Worm (Caenorhabditis elegans) whole organism, late embryonic: ENCODE results near the gene cyp-33C11.

Experiments
- C38D4.7 ChIP-seq: fragments of 200-800 bp; sonication (Bioruptor generic); optimal IDR thresholded peaks from 2 replicates; lab custom pipeline; 2018; ENCODE audit warnings: mild to moderate bottlenecking, missing genetic modification characterization, moderate library complexity, missing compliant biosample characterization
- F13H6.1 ChIP-seq: sonication (generic microtip); optimal IDR thresholded peaks from 2 replicates; lab custom pipeline; 2016; ENCODE audit warnings: missing genetic modification characterization, missing compliant biosample characterization
- ahr-1 ChIP-seq: sonication (generic microtip); optimal IDR thresholded peaks from 2 replicates; lab custom pipeline; 2016; ENCODE audit warnings: missing genetic modification characterization, missing compliant biosample characterization
- ceh-14 ChIP-seq: sonication (generic microtip); optimal IDR thresholded peaks from 2 replicates; lab custom pipeline; 2016; ENCODE audit warnings: missing genotype, missing genetic modification characterization, missing compliant biosample characterization
- ceh-18 ChIP-seq: sonication (generic microtip); optimal IDR thresholded peaks from 2 replicates; lab custom pipeline; 2016; ENCODE audit warnings: missing genetic modification characterization, missing compliant biosample characterization
- ceh-22 ChIP-seq: sonication (generic microtip); optimal IDR thresholded peaks from 2 replicates; lab custom pipeline; 2017; ENCODE audit warnings: missing biosample characterization, missing genetic modification characterization
- ceh-24 ChIP-seq: sonication (generic microtip); optimal IDR thresholded peaks from 2 replicates; lab custom pipeline; 2016; ENCODE audit warnings: mild to moderate bottlenecking, missing genetic modification characterization, missing compliant biosample characterization
- ceh-6 ChIP-seq: fragments of 200-800 bp; sonication (Bioruptor generic); optimal IDR thresholded peaks from 2 replicates; lab custom pipeline; 2018; ENCODE audit warnings: mild to moderate bottlenecking, missing genetic modification characterization, missing compliant biosample characterization
- ceh-9 ChIP-seq: sonication (generic microtip); optimal IDR thresholded peaks from 2 replicates; lab custom pipeline; 2016; ENCODE audit warnings: mild to moderate bottlenecking, missing genetic modification characterization, inconsistent platforms, missing compliant biosample characterization
- dmd-4 ChIP-seq: sonication (generic microtip); optimal IDR thresholded peaks from 2 replicates; lab custom pipeline; 2016; ENCODE audit warnings: borderline replicate concordance, missing genetic modification characterization, missing compliant biosample characterization
- elt-2 ChIP-seq: sonication (generic microtip); optimal IDR thresholded peaks from 2 replicates; lab custom pipeline; 2016; ENCODE audit warnings: missing genetic modification reagents, missing genetic modification characterization, missing compliant biosample characterization
- elt-4 ChIP-seq: sonication (generic microtip); optimal IDR thresholded peaks from 2 replicates; lab custom pipeline; 2016; ENCODE audit warnings: missing genetic modification characterization, missing compliant biosample characterization
- ets-4 ChIP-seq: sonication (generic microtip); optimal IDR thresholded peaks from 2 replicates; lab custom pipeline; 2016; ENCODE audit warnings: missing genetic modification characterization, missing compliant biosample characterization
- fax-1 ChIP-seq: sonication (generic microtip); optimal IDR thresholded peaks from 2 replicates; lab custom pipeline; 2016; ENCODE audit warnings: missing genotype, missing genetic modification characterization, missing compliant biosample characterization
- fkh-10 ChIP-seq: fragments of 150-350 bp; optimal IDR thresholded peaks from 2 replicates; lab custom pipeline; 2014; ENCODE audit warnings: missing biosample characterization, missing genetic modification reagents, missing genetic modification characterization
- hlh-13 ChIP-seq: fragments of 200-800 bp; sonication (Bioruptor generic); optimal IDR thresholded peaks from 2 replicates; lab custom pipeline; 2018; ENCODE audit warnings: mild to moderate bottlenecking, missing genetic modification characterization, missing compliant biosample characterization
- hlh-15 ChIP-seq: sonication (generic microtip); optimal IDR thresholded peaks from 2 replicates; lab custom pipeline; 2016; ENCODE audit warnings: missing genetic modification characterization, missing compliant biosample characterization
- hlh-30 ChIP-seq: sonication (generic microtip); optimal IDR thresholded peaks from 2 replicates; lab custom pipeline; 2017; ENCODE audit warnings: antibody characterized with exemption, missing genetic modification characterization, missing compliant biosample characterization; ENCODE audit not compliant: insufficient read depth
- hlh-6 ChIP-seq: sonication (generic microtip); optimal IDR thresholded peaks from 2 replicates; lab custom pipeline; 2016; ENCODE audit warnings: missing genotype, missing genetic modification characterization, missing compliant biosample characterization
- hlh-8 ChIP-seq: sonication (generic microtip); optimal IDR thresholded peaks from 2 replicates; lab custom pipeline; 2016; ENCODE audit warnings: missing genotype, missing genetic modification characterization, missing compliant biosample characterization
- lim-6 ChIP-seq: sonication (generic microtip); optimal IDR thresholded peaks from 2 replicates; lab custom pipeline; 2016; ENCODE audit warnings: missing genetic modification characterization, missing compliant biosample characterization
- lin-11 ChIP-seq: fragments of 200-800 bp; sonication (Bioruptor generic); optimal IDR thresholded peaks from 2 replicates; lab custom pipeline; 2018; ENCODE audit warnings: mild to moderate bottlenecking, missing genetic modification characterization, missing compliant biosample characterization
- madf-2 ChIP-seq: sonication (generic microtip); optimal IDR thresholded peaks from 2 replicates; lab custom pipeline; 2017; ENCODE audit warnings: missing genetic modification characterization, missing compliant biosample characterization
- mec-3 ChIP-seq: sonication (generic microtip); optimal IDR thresholded peaks from 2 replicates; lab custom pipeline; 2016; ENCODE audit warnings: borderline replicate concordance, missing genetic modification characterization, missing compliant biosample characterization
- nfya-1 ChIP-seq: sonication (generic microtip); optimal IDR thresholded peaks from 2 replicates; lab custom pipeline; 2017; ENCODE audit warnings: missing genetic modification characterization, mild to moderate bottlenecking, missing compliant biosample characterization, antibody characterized with exemption, moderate library complexity
- npax-4 ChIP-seq: sonication (generic microtip); optimal IDR thresholded peaks from 2 replicates; lab custom pipeline; 2016; ENCODE audit warnings: missing genetic modification characterization, missing compliant biosample characterization
- odd-2 ChIP-seq: sonication (generic microtip); optimal IDR thresholded peaks from 2 replicates; lab custom pipeline; 2017; ENCODE audit warnings: antibody characterized with exemption, mild to moderate bottlenecking, missing genetic modification characterization, missing compliant biosample characterization
- pat-9 ChIP-seq: fragments of 200-800 bp; sonication (Bioruptor generic); optimal IDR thresholded peaks from 2 replicates; lab custom pipeline; 2018; ENCODE audit warnings: mild to moderate bottlenecking, missing genetic modification characterization, moderate library complexity, missing compliant biosample characterization
- pha-2 ChIP-seq: sonication (generic microtip); optimal IDR thresholded peaks from 2 replicates; lab custom pipeline; 2017; ENCODE audit warnings: mild to moderate bottlenecking, missing genetic modification characterization, missing compliant biosample characterization
- pqm-1 ChIP-seq: sonication (generic microtip); optimal IDR thresholded peaks from 2 replicates; lab custom pipeline; 2016; ENCODE audit warnings: missing genetic modification characterization, missing compliant biosample characterization
- pros-1 ChIP-seq: fragments of 150-350 bp; optimal IDR thresholded peaks from 2 replicates; lab custom pipeline; 2014; ENCODE audit warnings: missing biosample characterization, missing genetic modification reagents, missing genetic modification characterization
- ref-2 ChIP-seq: sonication (generic microtip); optimal IDR thresholded peaks from 2 replicates; lab custom pipeline; 2016; ENCODE audit warnings: missing genetic modification characterization, missing compliant biosample characterization
- rnt-1 ChIP-seq: sonication (generic microtip); optimal IDR thresholded peaks from 2 replicates; lab custom pipeline; 2016; ENCODE audit warnings: missing genetic modification characterization, missing compliant biosample characterization
- sdc-2 ChIP-seq: sonication (generic microtip); optimal IDR thresholded peaks from 2 replicates; lab custom pipeline; 2016; ENCODE audit warnings: missing genotype, missing genetic modification characterization, missing compliant biosample characterization
- sox-2 ChIP-seq: fragments of 200-800 bp; sonication (Bioruptor generic); IDR thresholded peaks from 2 replicates; pipeline ENCODE4 v1.3.6; 2022; ENCODE audit warnings: missing genetic modification reagents, missing genetic modification characterization, missing compliant biosample characterization
- tbx-2 ChIP-seq: sonication (generic microtip); optimal IDR thresholded peaks from 2 replicates; lab custom pipeline; 2016; ENCODE audit warnings: missing genetic modification characterization, missing compliant biosample characterization
- tbx-7 ChIP-seq: sonication (generic microtip); optimal IDR thresholded peaks from 2 replicates; lab custom pipeline; 2016; ENCODE audit warnings: missing genotype, missing genetic modification characterization, missing compliant biosample characterization
- unc-3 ChIP-seq, 2 experiments: fragments of 200-800 bp in 1 of 2; sonication (Bioruptor generic) in 1 of 2; sonication (generic microtip) in 1 of 2; conservative IDR thresholded peaks in 1 of 2; optimal IDR thresholded peaks in 1 of 2; 2 replicates each; pipeline versions ENCODE4 v1.3.6 to Lab custom; 2016 to 2022; ENCODE audit warnings: missing compliant biosample characterization in 2 of 2, missing genetic modification characterization in 2 of 2, missing genetic modification reagents in 1 of 2
- unc-55 ChIP-seq: sonication (generic microtip); optimal IDR thresholded peaks from 2 replicates; lab custom pipeline; 2017; ENCODE audit warnings: missing biosample characterization, missing genetic modification reagents, missing genetic modification characterization
- unc-86 ChIP-seq: sonication (generic microtip); optimal IDR thresholded peaks from 2 replicates; lab custom pipeline; 2016; ENCODE audit warnings: missing genetic modification characterization, missing compliant biosample characterization
- zip-5 ChIP-seq: sonication (generic microtip); optimal IDR thresholded peaks from 2 replicates; lab custom pipeline; 2016; ENCODE audit warnings: missing genetic modification characterization, missing compliant biosample characterization

Gene cyp-33C11

DNA sequence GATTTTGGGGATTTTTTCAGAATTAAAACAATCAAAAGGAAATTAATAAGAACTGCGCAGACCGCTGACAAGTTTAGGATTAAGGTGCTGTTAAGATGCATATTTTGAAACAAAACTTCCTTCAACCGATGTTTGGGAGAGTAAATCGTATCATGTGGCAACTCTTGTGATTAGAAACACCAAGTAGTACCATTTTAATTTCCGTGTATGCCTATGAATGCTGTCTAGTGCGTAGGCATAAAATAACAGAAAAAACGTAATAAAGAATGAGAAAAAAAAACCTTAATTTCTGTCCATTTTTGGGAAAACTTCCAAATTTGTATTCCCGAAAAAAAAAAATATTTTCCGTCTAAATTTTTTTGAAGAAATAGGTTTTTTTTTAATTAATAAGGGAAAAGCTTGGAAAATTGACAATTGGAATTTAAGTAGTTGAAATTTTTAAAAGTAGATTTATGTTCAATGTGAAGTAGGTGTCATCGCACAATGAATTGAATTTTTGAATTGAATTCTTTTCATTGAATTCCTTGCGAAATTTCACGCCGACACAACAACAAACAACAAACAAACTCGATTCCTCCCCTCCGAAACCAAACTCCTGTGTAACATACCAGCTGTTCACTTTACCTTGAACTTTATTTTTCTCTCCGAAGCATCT is 40.0 kb upstream of the cyp-33C11 start, which contains the start of the genes str-262 and srp-1:
Gene str-262 (minus strand): TSS at position 101 of the 655 bp plus-strand sequence.
Gene srp-1 (plus strand): TSS at position 605 of the 655 bp plus-strand sequence.
- no peak for TF ChIP-seq ceh-6 (GFP tag; lab: Kevin White, UChicago)
- TF ChIP-seq tbx-2 (tag; lab: Kevin White, UChicago): no peak
- TF ChIP-seq pqm-1 (tag; lab: Kevin White, UChicago): no peak
- TF ChIP-seq unc-55 (GFP tag; lab: Kevin White, UChicago): no peak
- TF ChIP-seq lin-11 (tag; lab: Kevin White, UChicago): no peak
- TF ChIP-seq unc-3 (GFP tag; conservative IDR thresholded peaks at IDR 0.05; lab: Robert Waterston, UW): no peak
- TF ChIP-seq unc-3 (tag; optimal IDR thresholded peaks at IDR 0.05; lab: Kevin White, UChicago): no peak
- TF ChIP-seq elt-2: no peak
- no peak for TF ChIP-seq ceh-24 (tag; lab: Kevin White, UChicago)
- no peak for TF ChIP-seq ref-2 (tag; lab: Kevin White, UChicago)
- no peak for TF ChIP-seq fkh-10
- TF ChIP-seq hlh-30 (tag; lab: Kevin White, UChicago): no peak
- no peak for TF ChIP-seq ceh-22 (tag; lab: Kevin White, UChicago)
- TF ChIP-seq hlh-13 (GFP tag; lab: Kevin White, UChicago): no peak
- TF ChIP-seq, all 69 proteins: peak for 0

DNA sequence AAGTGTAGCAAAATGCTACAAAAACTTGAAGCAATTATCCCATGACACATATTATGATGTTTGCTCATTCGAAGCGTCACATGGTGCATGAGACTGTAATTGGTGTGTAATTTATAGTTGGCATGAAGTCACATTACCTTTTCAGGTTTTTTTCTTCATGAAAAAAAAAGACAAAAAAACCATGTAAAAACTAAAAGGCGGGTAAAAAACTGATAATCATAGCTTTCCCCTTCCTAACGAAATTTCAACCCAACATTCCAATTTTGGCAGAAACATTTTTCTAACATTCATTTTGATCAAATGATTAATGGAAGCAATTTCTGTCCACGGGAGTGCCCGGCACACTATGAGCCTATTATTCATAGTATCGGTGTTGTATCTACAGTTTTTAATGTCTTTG is 35.3 kb upstream of the cyp-33C11 start, which contains the start of gene sri-4:
Gene sri-4 (plus strand): TSS at position 301 of the 400 bp plus-strand sequence.
- TF ChIP-seq fax-1 (tag; lab: Kevin White, UChicago) (no peak), dmd-4 (tag; lab: Kevin White, UChicago) (no peak), ceh-9 (tag; lab: Kevin White, UChicago) (no peak), tbx-7 (no peak), madf-2 (no peak), F13H6.1 (no peak), pqm-1 (tag; lab: Kevin White, UChicago) (no peak), pros-1 (tag; lab: Kevin White, UChicago) (no peak), pha-2 (tag; lab: Kevin White, UChicago) (no peak), lin-11 (tag; lab: Kevin White, UChicago) (no peak), ref-2 (tag; lab: Kevin White, UChicago) (no peak), fkh-10 (no peak), tbx-2 (tag; lab: Kevin White, UChicago) (no peak), odd-2 (tag; lab: Kevin White, UChicago) (no peak), zip-5 (no peak)

DNA sequence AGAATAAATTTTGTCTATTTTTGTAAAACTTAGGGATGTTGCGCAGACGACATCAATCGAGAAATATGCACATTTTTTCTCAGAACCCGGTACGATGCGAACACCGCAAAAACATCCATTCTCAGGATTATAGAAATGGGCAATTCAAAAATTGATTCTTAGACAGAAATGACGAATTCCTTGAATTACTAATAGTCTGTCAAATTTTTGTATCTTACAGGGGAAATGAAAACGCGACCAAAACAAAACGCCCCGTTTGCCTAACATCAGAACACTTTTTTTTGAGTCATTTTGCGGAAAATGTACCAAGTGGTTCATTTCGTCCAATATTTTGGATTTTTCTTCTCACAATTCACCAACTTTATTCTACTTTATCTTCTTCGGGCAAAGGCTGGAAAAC is 30.6 kb upstream of the cyp-33C11 start, which contains the start of gene str-134:
Gene str-134 (plus strand): TSS at position 301 of the 400 bp plus-strand sequence.
- TF ChIP-seq ceh-18: no peak
- TF ChIP-seq npax-4 (tag; lab: Kevin White, UChicago): no peak
- TF ChIP-seq hlh-6 (tag; lab: Kevin White, UChicago): no peak
- TF ChIP-seq zip-5: no peak
- no peak for TF ChIP-seq C38D4.7
- no peak for TF ChIP-seq rnt-1 (tag; lab: Kevin White, UChicago)
- no peak for TF ChIP-seq fax-1 (tag; lab: Kevin White, UChicago)

DNA sequence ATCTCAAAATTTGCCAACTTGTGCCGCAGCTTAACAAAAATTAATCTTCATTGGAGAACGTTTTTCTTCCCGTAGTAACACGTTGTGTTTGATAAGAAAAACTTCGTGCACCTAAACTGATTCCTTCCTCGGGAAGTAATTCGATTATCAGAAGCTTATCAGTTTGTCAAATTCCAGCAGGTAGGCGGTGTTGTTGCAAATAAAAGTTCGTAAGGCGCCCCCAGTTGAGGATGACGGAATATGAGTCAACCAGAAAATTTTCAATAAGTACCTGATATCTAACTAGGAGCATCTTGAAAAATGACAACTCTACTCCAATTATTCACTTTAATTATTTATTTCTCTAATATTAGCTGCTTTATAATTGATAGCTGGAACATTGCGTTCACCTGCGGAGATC is 29.0 kb upstream of the cyp-33C11 start, which contains the start of gene C05E4.7:
Gene C05E4.7 (plus strand): TSS at position 301 of the 400 bp plus-strand sequence.
- no peak for TF ChIP-seq unc-55 (GFP tag; lab: Kevin White, UChicago)
- no peak for TF ChIP-seq nfya-1
- no peak for TF ChIP-seq elt-2
- no peak for TF ChIP-seq hlh-15 (tag; lab: Kevin White, UChicago)
- no peak for TF ChIP-seq mec-3 (tag; lab: Kevin White, UChicago)
- TF ChIP-seq madf-2: no peak

DNA sequence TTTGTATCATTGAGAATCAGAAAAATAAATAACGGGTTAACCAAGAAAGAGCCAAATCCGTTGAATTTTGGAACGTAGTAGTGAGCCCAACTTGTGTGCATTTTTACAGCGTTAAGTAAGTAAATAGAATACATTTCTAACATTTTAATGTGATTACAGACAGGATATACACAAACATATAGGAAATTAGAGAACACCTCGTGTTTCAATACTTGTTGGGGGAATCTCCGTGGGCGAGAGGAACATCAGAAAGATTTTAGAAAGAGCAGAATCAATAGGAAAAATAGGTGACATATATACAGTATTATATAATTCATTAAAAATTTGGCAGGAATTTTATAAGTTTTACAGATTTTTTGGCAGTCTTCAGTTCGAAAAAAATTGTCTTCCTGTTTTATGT is 26.0 kb upstream of the cyp-33C11 start, which contains the start of gene srj-24:
Gene srj-24 (minus strand): TSS at position 101 of the 400 bp plus-strand sequence.
- TF ChIP-seq ceh-9 (tag; lab: Kevin White, UChicago): no peak
- TF ChIP-seq fax-1 (tag; lab: Kevin White, UChicago): no peak
- no peak for TF ChIP-seq hlh-8 (tag; lab: Kevin White, UChicago)
- no peak for TF ChIP-seq hlh-15 (tag; lab: Kevin White, UChicago)
- TF ChIP-seq elt-4 (tag; lab: Kevin White, UChicago): no peak
- no peak for TF ChIP-seq sox-2 (GFP tag; lab: Robert Waterston, UW)
- TF ChIP-seq elt-2: no peak
- TF ChIP-seq sdc-2 (tag; lab: Kevin White, UChicago): no peak
- TF ChIP-seq ceh-18: no peak
- TF ChIP-seq unc-55 (GFP tag; lab: Kevin White, UChicago): no peak
- TF ChIP-seq ets-4 (tag; lab: Kevin White, UChicago): no peak
- TF ChIP-seq ceh-24 (tag; lab: Kevin White, UChicago): no peak
- TF ChIP-seq pat-9 (tag; lab: Kevin White, UChicago): no peak
- no peak for TF ChIP-seq ahr-1 (tag; lab: Kevin White, UChicago)
- TF ChIP-seq ceh-14 (tag; lab: Kevin White, UChicago): no peak
- no peak for TF ChIP-seq ref-2 (tag; lab: Kevin White, UChicago)
- TF ChIP-seq lim-6 (tag; lab: Kevin White, UChicago): no peak
- no peak for TF ChIP-seq mec-3 (tag; lab: Kevin White, UChicago)
- no peak for TF ChIP-seq unc-86
